Fruit fly (Drosophila melanogaster): ENCODE results near the gene Zdhhc8.

Gene Zdhhc8

dm6 chrX:9355996-9356708, at the start of gene Zdhhc8, which contains the start of gene BCL7-like (continued):
- TF ChIP-seq Sox102F (GFP tag; optimal IDR thresholded peaks at IDR 0.05) = peak; percentile 1
- TF ChIP-seq Gug (GFP tag; IDR thresholded peaks at IDR 0.05) = no peak
- no peak for TF ChIP-seq CG4318 (GFP tag; optimal IDR thresholded peaks at IDR 0.05)
- TF ChIP-seq cyc (GFP tag; optimal IDR thresholded peaks at IDR 0.05) = peak; percentile 13
- TF ChIP-seq CG11762 (GFP tag; optimal IDR thresholded peaks at IDR 0.05; ENCODE audit: insufficient read depth) = no peak
- TF ChIP-seq ss (GFP tag; optimal IDR thresholded peaks at IDR 0.05) = peak; percentile 52 to 76
- TF ChIP-seq CG15336 (GFP tag; IDR thresholded peaks at IDR 0.05) = peak; percentile 43
- no peak for TF ChIP-seq acj6 (GFP tag; optimal IDR thresholded peaks at IDR 0.05)

DNA sequence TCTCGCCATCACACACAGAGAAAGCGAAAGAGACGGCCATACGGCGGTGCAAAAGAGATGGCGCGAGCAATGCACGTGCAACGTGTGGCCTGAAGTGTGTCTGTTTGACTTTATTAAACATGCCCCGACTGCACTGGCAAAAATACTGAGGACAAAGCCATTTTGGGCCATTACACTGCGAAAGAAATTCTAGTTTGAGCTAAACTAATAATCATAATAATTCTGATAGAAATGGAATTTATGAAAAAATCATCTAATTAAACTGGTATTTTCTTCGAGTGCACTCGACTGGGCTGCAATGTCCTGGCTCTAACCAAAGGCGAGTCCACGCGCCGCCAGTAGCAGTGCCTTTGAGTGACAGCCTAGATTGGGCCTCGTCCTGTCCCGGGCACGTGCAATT, 45.0 kb upstream of the Zdhhc8 start:
- TF ChIP-seq dsx (GFP tag; optimal IDR thresholded peaks at IDR 0.05; ENCODE audit: poor library complexity, severe bottlenecking) = peak; percentile 18
- no peak for TF ChIP-seq CG7368 (GFP tag; optimal IDR thresholded peaks at IDR 0.05)
- TF ChIP-seq Gug (GFP tag; IDR thresholded peaks at IDR 0.05) = peak; percentile 47; the same call in 1 of the 2 replicates
- TF ChIP-seq CG3032 (tag; optimal IDR thresholded peaks at IDR 0.05) = peak; percentile 48
- peak; percentile 57 for TF ChIP-seq Ets96B (tag; optimal IDR thresholded peaks at IDR 0.05)
- peak in 1 of 2 experiments; percentile 31 for TF ChIP-seq salr (GFP tag; optimal IDR thresholded peaks at IDR 0.05)
- TF ChIP-seq vri (GFP tag; optimal IDR thresholded peaks at IDR 0.05) = no peak
- TF ChIP-seq CG32006 (GFP tag; optimal IDR thresholded peaks at IDR 0.05) = peak; percentile 65
- TF ChIP-seq fd85E (GFP tag; optimal IDR thresholded peaks at IDR 0.05) = no peak
- no peak for TF ChIP-seq CG11902 (GFP tag; optimal IDR thresholded peaks at IDR 0.05)
- peak; percentile 70 for TF ChIP-seq Eip78C (GFP tag)
- TF ChIP-seq CG8632 (GFP tag; optimal IDR thresholded peaks at IDR 0.05) = peak; percentile 18
- TF ChIP-seq topi (GFP tag; optimal IDR thresholded peaks at IDR 0.05) = no peak
- TF ChIP-seq eg (GFP tag; IDR thresholded peaks at IDR 0.05) = peak; percentile 65
- TF ChIP-seq fkh (GFP tag; optimal IDR thresholded peaks at IDR 0.05) = no peak
- TF ChIP-seq Eip93F (GFP tag; optimal IDR thresholded peaks at IDR 0.05) = no peak
- TF ChIP-seq CG31627 (GFP tag; optimal IDR thresholded peaks at IDR 0.05) = no peak
- no peak for TF ChIP-seq CG8319 (GFP tag; optimal IDR thresholded peaks at IDR 0.05)
- TF ChIP-seq Ets21C (GFP tag; optimal IDR thresholded peaks at IDR 0.05) = no peak
- TF ChIP-seq CG10631 (GFP tag; optimal IDR thresholded peaks at IDR 0.05) = peak; percentile 54
- no peak for TF ChIP-seq Hr38 (GFP tag; optimal IDR thresholded peaks at IDR 0.05)
- no peak for TF ChIP-seq Sox15 (GFP tag; optimal IDR thresholded peaks at IDR 0.05)
- TF ChIP-seq Lpt (GFP tag; optimal IDR thresholded peaks at IDR 0.05) = peak; percentile 12
- TF ChIP-seq OdsH (GFP tag; optimal IDR thresholded peaks at IDR 0.05) = peak; percentile 30
- peak; percentile 44; the same call in 1 of the 3 replicates for TF ChIP-seq CG8119 (GFP tag; IDR thresholded peaks at IDR 0.05)
- TF ChIP-seq CG34406 (GFP tag; optimal IDR thresholded peaks at IDR 0.05) = peak; percentile 1
- no peak for TF ChIP-seq CG16779 (tag; optimal IDR thresholded peaks at IDR 0.05)
- peak; percentile 43 for TF ChIP-seq CG4318 (GFP tag; optimal IDR thresholded peaks at IDR 0.05)
- TF ChIP-seq CG6808 (GFP tag; optimal IDR thresholded peaks at IDR 0.05) = peak; percentile 14
- TF ChIP-seq dac (GFP tag; optimal IDR thresholded peaks at IDR 0.05) = peak; percentile 4
- peak; percentile 26 for TF ChIP-seq Smox (GFP tag; optimal IDR thresholded peaks at IDR 0.05)
- peak; percentile 30 for TF ChIP-seq CG6276 (GFP tag; optimal IDR thresholded peaks at IDR 0.05)
- TF ChIP-seq acj6 (GFP tag; optimal IDR thresholded peaks at IDR 0.05) = peak; percentile 31
- TF ChIP-seq CG11294 (GFP tag; IDR thresholded peaks at IDR 0.05) = no peak
- peak; percentile 17 for TF ChIP-seq Eip75B (GFP tag; optimal IDR thresholded peaks at IDR 0.05)
- peak; percentile 43 for TF ChIP-seq CG3919 (GFP tag; optimal IDR thresholded peaks at IDR 0.05)
- peak; percentile 18 for TF ChIP-seq Sox102F (GFP tag; optimal IDR thresholded peaks at IDR 0.05)
- TF ChIP-seq cyc (GFP tag; optimal IDR thresholded peaks at IDR 0.05) = no peak
- no peak for TF ChIP-seq CG11762 (GFP tag; optimal IDR thresholded peaks at IDR 0.05; ENCODE audit: insufficient read depth)
- peak in 1 of 2 experiments; percentile 53 for TF ChIP-seq ss (GFP tag; optimal IDR thresholded peaks at IDR 0.05)
- TF ChIP-seq lz (GFP tag; optimal IDR thresholded peaks at IDR 0.05) = peak; percentile 21
- peak; percentile 60 for TF ChIP-seq CG10669 (GFP tag; optimal IDR thresholded peaks at IDR 0.05)
- TF ChIP-seq Hr4 (GFP tag; optimal IDR thresholded peaks at IDR 0.05) = peak; percentile 43
- TF ChIP-seq pdm3 (GFP tag; optimal IDR thresholded peaks at IDR 0.05) = peak; percentile 51
- TF ChIP-seq esn (GFP tag; optimal IDR thresholded peaks at IDR 0.05) = peak; percentile 30
- peak; percentile 14 for TF ChIP-seq Met (GFP tag; optimal IDR thresholded peaks at IDR 0.05)

Data from whole organism, prepupa.